Worm (Caenorhabditis elegans) whole organism, L4 larva: ENCODE results near the gene pdhk-2.

Experiments used
- ceh-82 ChIP-seq: sonication (generic microtip); optimal IDR thresholded peaks from 2 replicates; lab custom pipeline; 2017; ENCODE audit warnings: missing biosample characterization, missing genetic modification characterization
- ces-1 ChIP-seq: fragments of 150-350 bp; sonication (generic microtip); optimal IDR thresholded peaks from 4 replicates; lab custom pipeline; 2014; ENCODE audit warnings: missing biosample characterization, missing genetic modification reagents, missing genetic modification characterization
- dpl-1 ChIP-seq: fragments of 150-350 bp; optimal IDR thresholded peaks from 2 replicates; lab custom pipeline; 2014; ENCODE audit warnings: missing biosample characterization, missing genetic modification reagents, missing genetic modification characterization
- egl-43 ChIP-seq: fragments of 200-800 bp; sonication (Bioruptor generic); IDR thresholded peaks from 2 replicates; pipeline ENCODE4 v1.3.6; 2022; ENCODE audit warnings: missing genetic modification reagents, missing genetic modification characterization, missing compliant biosample characterization
- jun-1 ChIP-seq: fragments of 150-350 bp; optimal IDR thresholded peaks from 2 replicates; lab custom pipeline; 2014; ENCODE audit warnings: missing biosample characterization, missing genetic modification reagents, missing genetic modification characterization
- lin-13 ChIP-seq: fragments of 150-350 bp; optimal IDR thresholded peaks from 2 replicates; lab custom pipeline; 2014; ENCODE audit warnings: missing biosample characterization, missing genetic modification reagents, missing genetic modification characterization
- nhr-11 ChIP-seq: fragments of 150-350 bp; optimal IDR thresholded peaks from 2 replicates; lab custom pipeline; 2014; ENCODE audit warnings: missing biosample characterization, missing genetic modification characterization
- nhr-25 ChIP-seq: sonication (generic microtip); optimal IDR thresholded peaks from 2 replicates; lab custom pipeline; 2017; ENCODE audit warnings: missing genetic modification characterization, mild to moderate bottlenecking, missing compliant biosample characterization, antibody characterized with exemption, moderate library complexity, borderline replicate concordance; ENCODE audit not compliant: insufficient read depth
- php-3 ChIP-seq: fragments of 200-800 bp; sonication (Bioruptor generic); IDR thresholded peaks from 2 replicates; pipeline ENCODE4 v1.3.6; 2022; ENCODE audit warnings: missing genetic modification reagents, missing genetic modification characterization, missing compliant biosample characterization
- skn-1 ChIP-seq: fragments of 150-350 bp; optimal IDR thresholded peaks from 2 replicates; lab custom pipeline; 2014; ENCODE audit warnings: missing biosample characterization, missing genetic modification characterization
- vab-7 ChIP-seq: fragments of 200-800 bp; sonication (Bioruptor generic); IDR thresholded peaks from 2 replicates; pipeline ENCODE4 v1.3.6; 2022; ENCODE audit warnings: missing genetic modification reagents, missing genetic modification characterization, missing compliant biosample characterization

DNA sequence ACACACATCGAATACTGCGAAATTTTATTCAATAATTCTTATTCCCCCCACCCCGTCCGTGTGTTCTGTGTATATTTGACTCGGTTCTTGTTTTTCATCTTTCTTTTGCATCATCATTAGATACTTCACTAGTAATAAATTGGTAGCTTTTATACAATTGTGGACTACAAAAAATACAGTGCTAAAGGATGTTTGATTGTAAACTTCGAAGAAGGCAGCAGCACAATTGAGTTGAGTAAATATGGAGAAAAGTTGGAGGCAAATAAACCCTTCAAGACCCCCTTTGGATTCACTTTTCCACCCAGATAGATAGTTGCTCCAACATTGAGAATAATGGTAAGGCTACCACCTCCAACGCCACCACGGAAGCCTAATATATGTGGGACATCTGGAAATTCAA lies 47.9 kb downstream of the pdhk-2 start, which contains the start of gene B0303.7:
- TF ChIP-seq jun-1 (tag; lab: Kevin White, UChicago) (no peak), skn-1 (tag; lab: Kevin White, UChicago) (no peak), nhr-11 (tag; lab: Kevin White, UChicago) (no peak), dpl-1 (GFP tag; lab: Kevin White, UChicago) (no peak), lin-13 (GFP tag; lab: Kevin White, UChicago) (no peak), egl-43 (GFP tag; lab: Robert Waterston, UW) (no peak), vab-7 (GFP tag; lab: Robert Waterston, UW) (no peak), ceh-82 (no peak), php-3 (GFP tag; lab: Robert Waterston, UW) (no peak), nhr-25 (tag; lab: Kevin White, UChicago) (no peak), ces-1 (GFP tag; lab: Kevin White, UChicago) (no peak)
